Fruit fly (Drosophila melanogaster): ENCODE data around the gene Pcyt2.
A peak's percentile ranks its signal among the peaks of the same experiment; 100 is the strongest.

The Pcyt2 gene

DNA sequence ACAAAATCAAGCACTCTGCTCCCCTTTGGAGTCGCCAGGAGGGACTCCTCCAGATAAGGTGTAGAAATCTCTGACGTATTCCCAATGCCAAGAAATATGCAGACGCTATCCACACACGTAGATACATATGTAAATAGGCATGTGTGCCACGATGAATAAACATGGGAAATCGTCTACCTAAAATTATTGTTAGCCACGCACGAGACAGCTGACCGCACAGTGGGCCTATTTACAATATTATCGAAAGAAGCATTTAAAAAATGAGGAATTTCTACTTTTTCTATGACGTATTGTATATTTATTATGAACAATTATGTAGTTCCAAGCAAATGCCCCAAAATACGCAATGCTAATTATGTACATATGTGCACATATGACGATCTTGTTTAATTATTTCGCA, 4.1 kb upstream of the Pcyt2 start:
- TF ChIP-seq rgr (GFP tag; optimal IDR thresholded peaks at IDR 0.05) = peak; percentile 12
- peak; percentile 5 for TF ChIP-seq Hnf4 (GFP tag; optimal IDR thresholded peaks at IDR 0.05)
- no peak for TF ChIP-seq sage (GFP tag; optimal IDR thresholded peaks at IDR 0.05)
- no peak for TF ChIP-seq tai (GFP tag; optimal IDR thresholded peaks at IDR 0.05)
- TF ChIP-seq Hr83 (GFP tag; optimal IDR thresholded peaks at IDR 0.05; ENCODE audit: poor library complexity, severe bottlenecking) = peak; percentile 54

DNA sequence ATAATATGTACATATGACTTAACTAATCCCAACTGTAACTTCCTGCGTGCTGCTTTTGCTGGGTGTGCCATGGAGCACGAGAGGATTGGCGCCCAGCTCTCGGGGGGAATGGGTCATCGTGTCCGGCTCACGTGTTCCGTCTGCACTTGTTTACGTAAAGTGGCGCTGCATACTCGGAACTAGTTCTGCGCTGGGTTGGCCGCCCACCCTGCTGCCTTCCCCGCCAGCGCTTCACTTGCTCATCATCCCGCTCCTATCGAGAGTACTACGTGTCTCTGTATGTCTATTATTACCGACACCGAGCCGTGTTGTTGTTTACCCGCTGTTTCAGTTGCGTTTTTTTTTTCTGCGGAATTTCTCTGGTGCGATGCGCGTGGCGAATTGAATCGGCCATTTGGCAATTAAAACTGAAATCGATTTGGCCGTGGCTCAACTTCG, 3.6 kb upstream of the Pcyt2 start:
- TF ChIP-seq HLH106 (tag; optimal IDR thresholded peaks at IDR 0.05) (no peak), jim (GFP tag; optimal IDR thresholded peaks at IDR 0.05) (no peak), dl (GFP tag; optimal IDR thresholded peaks at IDR 0.05; ENCODE audit: insufficient read depth in 1 of 2, partially characterized antibody in 2 of 2) (no peak)

DNA sequence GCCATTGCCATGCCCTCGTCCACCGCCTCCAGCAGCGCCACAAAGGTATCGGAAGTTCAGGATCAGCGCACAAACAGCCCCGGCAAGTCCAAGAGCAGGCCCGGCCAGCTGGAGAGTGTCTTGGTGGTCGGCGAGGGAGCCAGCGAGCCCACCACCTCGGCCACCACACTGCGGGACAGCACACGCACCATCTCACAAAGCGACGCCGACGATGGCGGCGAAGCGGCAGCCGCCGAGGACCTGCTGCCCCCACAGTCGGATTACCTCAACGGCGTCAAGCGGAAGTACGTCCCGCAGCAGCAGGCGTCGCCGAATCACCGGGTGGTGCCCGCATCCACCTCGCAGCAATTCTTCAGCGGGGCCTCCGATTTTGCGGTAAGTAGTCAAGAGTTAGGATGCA, 2.4 kb upstream of the Pcyt2 start:
- TF ChIP-seq usp (GFP tag; optimal IDR thresholded peaks at IDR 0.05) (no peak), fru (GFP tag; optimal IDR thresholded peaks at IDR 0.05) (no peak), HLH106 (tag; optimal IDR thresholded peaks at IDR 0.05) (no peak), CG32264 (GFP tag; optimal IDR thresholded peaks at IDR 0.05) (no peak), Dif (GFP tag; optimal IDR thresholded peaks at IDR 0.05; ENCODE audit: partially characterized antibody) (no peak), rgr (GFP tag; optimal IDR thresholded peaks at IDR 0.05) (no peak), tai (GFP tag; optimal IDR thresholded peaks at IDR 0.05) (no peak)

DNA sequence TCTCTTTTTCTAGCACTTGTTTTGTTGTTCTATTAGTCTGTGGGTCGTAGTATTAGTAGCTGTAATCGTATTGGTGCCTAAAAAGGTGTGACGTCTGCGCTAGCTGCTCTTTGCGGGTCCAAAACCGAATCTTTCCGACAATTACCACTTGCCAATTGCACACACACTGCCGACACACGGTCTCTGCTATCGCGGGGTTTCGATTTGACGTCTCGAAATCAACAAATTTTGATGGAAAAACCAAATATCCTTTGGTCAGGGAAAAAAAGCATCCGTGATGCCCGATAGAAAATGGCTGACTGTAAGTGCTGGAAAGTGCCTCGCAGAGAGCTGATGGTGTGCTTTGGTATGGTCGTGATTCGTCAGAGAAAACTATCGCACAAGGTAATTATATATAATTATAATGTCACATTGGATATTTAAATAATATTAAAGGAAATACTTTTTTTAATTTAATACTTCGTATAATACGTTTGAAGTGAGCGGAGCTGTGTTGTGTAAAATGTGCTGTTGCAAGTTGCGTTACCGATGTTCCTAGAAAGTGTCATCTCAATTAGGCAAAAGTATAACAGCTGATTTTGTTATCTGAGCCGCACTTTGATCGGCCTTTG, 5.0 kb downstream of the Pcyt2 start, which contains the start of the genes Pex10 and CG12099:
Gene Pex10 (plus strand): TSS at position 51 of the 611 bp plus-strand sequence.
Gene CG12099 (minus strand): TSS at position 307 of the 611 bp plus-strand sequence.
- TF ChIP-seq Abd-B (GFP tag; optimal IDR thresholded peaks at IDR 0.05) = no peak
- no peak for TF ChIP-seq sage (GFP tag; optimal IDR thresholded peaks at IDR 0.05)
- no peak for TF ChIP-seq tai (GFP tag; optimal IDR thresholded peaks at IDR 0.05)
- TF ChIP-seq OdsH (GFP tag; optimal IDR thresholded peaks at IDR 0.05) = peak; percentile 88
- TF ChIP-seq fru (GFP tag; optimal IDR thresholded peaks at IDR 0.05) = peak; percentile 80
- no peak for TF ChIP-seq jim (GFP tag; optimal IDR thresholded peaks at IDR 0.05)
- TF ChIP-seq Myc (optimal IDR thresholded peaks at IDR 0.05) = no peak
- TF ChIP-seq Vsx2 (GFP tag; optimal IDR thresholded peaks at IDR 0.05; ENCODE audit: partially characterized antibody) = no peak
- no peak for TF ChIP-seq Mio (GFP tag; optimal IDR thresholded peaks at IDR 0.05)
- TF ChIP-seq pan (optimal IDR thresholded peaks at IDR 0.05) = no peak
- TF ChIP-seq N (GFP tag; optimal IDR thresholded peaks at IDR 0.05) = no peak
- TF ChIP-seq h (GFP tag; optimal IDR thresholded peaks at IDR 0.05) = peak; percentile 90
- TF ChIP-seq sv (GFP tag; optimal IDR thresholded peaks at IDR 0.05) = peak; percentile 92
- peak; percentile 61 for TF ChIP-seq GATAd (GFP tag; optimal IDR thresholded peaks at IDR 0.05)
- peak; percentile 90 for TF ChIP-seq rgr (GFP tag; optimal IDR thresholded peaks at IDR 0.05)
- peak; percentile 92 for TF ChIP-seq HLH106 (tag; optimal IDR thresholded peaks at IDR 0.05)
- peak; percentile 67 for TF ChIP-seq woc (GFP tag; optimal IDR thresholded peaks at IDR 0.05)
- peak; percentile 87 for TF ChIP-seq Sp1 (GFP tag; optimal IDR thresholded peaks at IDR 0.05)
- no peak for TF ChIP-seq Dfd (GFP tag; optimal IDR thresholded peaks at IDR 0.05)
- TF ChIP-seq dl (GFP tag; optimal IDR thresholded peaks at IDR 0.05; ENCODE audit: insufficient read depth in 1 of 2, partially characterized antibody in 2 of 2) = no peak
- TF ChIP-seq usp (GFP tag; optimal IDR thresholded peaks at IDR 0.05) = no peak
- TF ChIP-seq dsf (GFP tag; optimal IDR thresholded peaks at IDR 0.05; ENCODE audit: borderline replicate concordance) = no peak
- TF ChIP-seq Hr78 (GFP tag; optimal IDR thresholded peaks at IDR 0.05) = no peak
- peak; percentile 9 for TF ChIP-seq CG32264 (GFP tag; optimal IDR thresholded peaks at IDR 0.05)
- TF ChIP-seq CrebA (GFP tag; optimal IDR thresholded peaks at IDR 0.05; ENCODE audit: borderline replicate concordance) = no peak
- TF ChIP-seq brk (GFP tag; optimal IDR thresholded peaks at IDR 0.05) = no peak
- no peak for TF ChIP-seq Dif (GFP tag; optimal IDR thresholded peaks at IDR 0.05; ENCODE audit: partially characterized antibody)
- TF ChIP-seq ey (GFP tag; optimal IDR thresholded peaks at IDR 0.05) = peak; percentile 80
- TF ChIP-seq Hr83 (GFP tag; optimal IDR thresholded peaks at IDR 0.05; ENCODE audit: poor library complexity, severe bottlenecking) = peak; percentile 31
- TF ChIP-seq dmrt93B (GFP tag; optimal IDR thresholded peaks at IDR 0.05) = peak; percentile 84
- TF ChIP-seq CG9705 (GFP tag; optimal IDR thresholded peaks at IDR 0.05) = peak; percentile 89
- TF ChIP-seq Rel (GFP tag; optimal IDR thresholded peaks at IDR 0.05) = peak; percentile 61
- TF ChIP-seq Rel (tag; optimal IDR thresholded peaks at IDR 0.05) = peak; percentile 66
- TF ChIP-seq Hnf4 (GFP tag; optimal IDR thresholded peaks at IDR 0.05) = peak; percentile 90
- TF ChIP-seq foxo (GFP tag; optimal IDR thresholded peaks at IDR 0.05) = peak in 1 of 2 experiments; percentile 93
- no peak for TF ChIP-seq Jra (GFP tag; optimal IDR thresholded peaks at IDR 0.05)
- TF ChIP-seq lola (GFP tag; optimal IDR thresholded peaks at IDR 0.05) = no peak
- peak; percentile 78 for TF ChIP-seq br (GFP tag; optimal IDR thresholded peaks at IDR 0.05)
- TF ChIP-seq psq (GFP tag; optimal IDR thresholded peaks at IDR 0.05) = peak; percentile 84

Measured in whole organism, wandering third instar larva.